Fruit fly (Drosophila melanogaster): ENCODE data around the gene aus.

Gene aus

dm6 chr3R:21297387-21297956 is 51.9 kb downstream of the aus start (continued):
- TF ChIP-seq CG2678 (tag; optimal IDR thresholded peaks at IDR 0.05) (peak; percentile 88), twi (tag; optimal IDR thresholded peaks at IDR 0.05) (peak; percentile 59), CG15696 (tag; optimal IDR thresholded peaks at IDR 0.05) (peak; percentile 81), Neu2 (GFP tag; optimal IDR thresholded peaks at IDR 0.05; ENCODE audit: borderline replicate concordance) (peak; percentile 42), kni (GFP tag; optimal IDR thresholded peaks at IDR 0.05) (peak; percentile 98), btn (GFP tag; optimal IDR thresholded peaks at IDR 0.05) (peak; percentile 25), tll (GFP tag; optimal IDR thresholded peaks at IDR 0.05) (peak in 1 of 2 experiments; percentile 51), Hr78 (GFP tag; optimal IDR thresholded peaks at IDR 0.05) (peak in 1 of 2 experiments; percentile 35), CG10274 (GFP tag; optimal IDR thresholded peaks at IDR 0.05) (peak; percentile 97), CG14860 (GFP tag; IDR thresholded peaks at IDR 0.05; ENCODE audit: partially characterized antibody) (no peak), CG11723 (GFP tag; optimal IDR thresholded peaks at IDR 0.05) (peak; percentile 57), CG13775 (GFP tag; optimal IDR thresholded peaks at IDR 0.05) (peak; percentile 40), Mes4 (GFP tag; optimal IDR thresholded peaks at IDR 0.05) (peak; percentile 63), Sox100B (GFP tag; optimal IDR thresholded peaks at IDR 0.05) (peak; percentile 83), psq (GFP tag; optimal IDR thresholded peaks at IDR 0.05) (peak; percentile 36), ash1 (GFP tag; optimal IDR thresholded peaks at IDR 0.05) (peak; percentile 60), CG34376 (GFP tag; optimal IDR thresholded peaks at IDR 0.05) (peak; percentile 91), Trl (optimal IDR thresholded peaks at IDR 0.05) (peak; percentile 67 to 82), Trl (GFP tag; optimal IDR thresholded peaks at IDR 0.05) (peak; percentile 76), Myb (GFP tag; optimal IDR thresholded peaks at IDR 0.05) (peak; percentile 19), CG2712 (tag; optimal IDR thresholded peaks at IDR 0.05) (peak; percentile 44), tx (GFP tag; optimal IDR thresholded peaks at IDR 0.05) (peak; percentile 43), Dll (GFP tag; IDR thresholded peaks at IDR 0.05; ENCODE audit: partially characterized antibody) (no peak), CG12219 (GFP tag; optimal IDR thresholded peaks at IDR 0.05) (peak; percentile 66), CG7357 (GFP tag; IDR thresholded peaks at IDR 0.05) (0 out of 3 replicates have a peak, but pooled peaks have one; percentile 32), CG8478 (optimal IDR thresholded peaks at IDR 0.05) (no peak), fd3F (GFP tag; optimal IDR thresholded peaks at IDR 0.05) (peak; percentile 65), pros (GFP tag; optimal IDR thresholded peaks at IDR 0.05) (peak; percentile 32), caup (GFP tag; optimal IDR thresholded peaks at IDR 0.05; ENCODE audit: severe bottlenecking) (peak; percentile 88), eve (GFP tag; optimal IDR thresholded peaks at IDR 0.05) (peak in 1 of 2 experiments; percentile 48), BEAF-32 (GFP tag; optimal IDR thresholded peaks at IDR 0.05) (no peak), Mad (GFP tag; optimal IDR thresholded peaks at IDR 0.05) (peak; percentile 13), cato (GFP tag; optimal IDR thresholded peaks at IDR 0.05; ENCODE audit: borderline replicate concordance) (peak; percentile 19), Awh (GFP tag; IDR thresholded peaks at IDR 0.05) (no peak), corto (GFP tag; optimal IDR thresholded peaks at IDR 0.05) (peak; percentile 59), CG12071 (GFP tag; optimal IDR thresholded peaks at IDR 0.05) (peak; percentile 84), emc (GFP tag; optimal IDR thresholded peaks at IDR 0.05) (peak; percentile 33), CG18764 (GFP tag; optimal IDR thresholded peaks at IDR 0.05) (peak; percentile 72), prd (optimal IDR thresholded peaks at IDR 0.05) (no peak), prd (GFP tag; IDR thresholded peaks at IDR 0.05) (no peak), yki (optimal IDR thresholded peaks at IDR 0.05) (no peak), Dek (tag; optimal IDR thresholded peaks at IDR 0.05) (peak; percentile 51), YL-1 (GFP tag; optimal IDR thresholded peaks at IDR 0.05) (peak; percentile 40), HmgZ (tag; optimal IDR thresholded peaks at IDR 0.05) (peak; percentile 84), CG3163 (GFP tag; optimal IDR thresholded peaks at IDR 0.05) (peak; percentile 46), cad (GFP tag; optimal IDR thresholded peaks at IDR 0.05) (no peak), MTF-1 (GFP tag; optimal IDR thresholded peaks at IDR 0.05; ENCODE audit: borderline replicate concordance) (peak; percentile 80), NfI (GFP tag; optimal IDR thresholded peaks at IDR 0.05) (peak; percentile 67), CG13894 (tag; optimal IDR thresholded peaks at IDR 0.05) (peak; percentile 66), jigr1 (GFP tag; IDR thresholded peaks at IDR 0.05) (no peak)

All from whole organism, embryonic.